Worm (Caenorhabditis elegans) whole organism, mixed stage, embryonic: ENCODE results near the gene znf-598.

Experiments
- M03D4.4 ChIP-seq: sonication (generic microtip); optimal IDR thresholded peaks from 2 replicates; lab custom pipeline; 2017; ENCODE audit warnings: mild to moderate bottlenecking, missing genetic modification characterization, missing compliant biosample characterization
- blmp-1 ChIP-seq: fragments of 150-350 bp; optimal IDR thresholded peaks from 2 replicates; lab custom pipeline; 2014; ENCODE audit warnings: missing biosample characterization, missing genetic modification characterization
- ceh-39 ChIP-seq: fragments of 150-350 bp; optimal IDR thresholded peaks from 2 replicates; lab custom pipeline; 2014; ENCODE audit warnings: missing biosample characterization, missing genetic modification characterization
- ceh-43 ChIP-seq: fragments of 200-800 bp; sonication (Bioruptor generic); optimal IDR thresholded peaks from 2 replicates; lab custom pipeline; 2018; ENCODE audit warnings: mild to moderate bottlenecking, missing genetic modification characterization, moderate library complexity, missing compliant biosample characterization
- ceh-83 ChIP-seq: fragments of 200-800 bp; sonication (Bioruptor generic); optimal IDR thresholded peaks from 2 replicates; lab custom pipeline; 2018; ENCODE audit warnings: mild to moderate bottlenecking, missing genetic modification characterization, missing compliant biosample characterization
- ces-1 ChIP-seq: fragments of 150-350 bp; optimal IDR thresholded peaks from 2 replicates; lab custom pipeline; 2014; ENCODE audit warnings: missing biosample characterization, missing genetic modification reagents, missing genetic modification characterization
- cnd-1 ChIP-seq: fragments of 200-800 bp; sonication (Bioruptor generic); optimal IDR thresholded peaks from 2 replicates; lab custom pipeline; 2018; ENCODE audit warnings: mild to moderate bottlenecking, missing genetic modification characterization, missing compliant biosample characterization
- elt-3 ChIP-seq: fragments of 150-350 bp; optimal IDR thresholded peaks from 2 replicates; lab custom pipeline; 2014; ENCODE audit warnings: missing biosample characterization, missing genetic modification characterization
- ham-2 ChIP-seq: fragments of 200-800 bp; sonication (Bioruptor generic); optimal IDR thresholded peaks from 2 replicates; lab custom pipeline; 2018; ENCODE audit warnings: mild to moderate bottlenecking, missing genetic modification characterization, missing compliant biosample characterization
- hlh-1 ChIP-seq: fragments of 150-350 bp; optimal IDR thresholded peaks from 2 replicates; lab custom pipeline; 2014; ENCODE audit warnings: missing biosample characterization, missing genetic modification reagents, missing genetic modification characterization
- lin-13 ChIP-seq: fragments of 150-350 bp; optimal IDR thresholded peaks from 2 replicates; lab custom pipeline; 2014; ENCODE audit warnings: missing biosample characterization, missing genetic modification characterization
- lsy-2 ChIP-seq: fragments of 150-350 bp; optimal IDR thresholded peaks from 2 replicates; lab custom pipeline; 2014; ENCODE audit warnings: missing biosample characterization, missing genetic modification characterization
- mab-5 ChIP-seq: fragments of 150-350 bp; optimal IDR thresholded peaks from 2 replicates; lab custom pipeline; 2014; ENCODE audit warnings: missing biosample characterization, missing genetic modification characterization
- mep-1 ChIP-seq: fragments of 150-350 bp; optimal IDR thresholded peaks from 2 replicates; lab custom pipeline; 2017; ENCODE audit warnings: missing biosample characterization, missing genetic modification reagents, missing genetic modification characterization, inconsistent platforms
- mls-2 ChIP-seq: sonication (generic microtip); optimal IDR thresholded peaks from 2 replicates; lab custom pipeline; 2016; ENCODE audit warnings: mild to moderate bottlenecking, missing genetic modification characterization, moderate library complexity, missing compliant biosample characterization
- nhr-12 ChIP-seq: fragments of 150-350 bp; optimal IDR thresholded peaks from 2 replicates; lab custom pipeline; 2014; ENCODE audit warnings: missing biosample characterization, missing genetic modification characterization
- nhr-2 ChIP-seq: fragments of 150-350 bp; optimal IDR thresholded peaks from 2 replicates; lab custom pipeline; 2014; ENCODE audit warnings: missing biosample characterization, missing genetic modification characterization
- nhr-237 ChIP-seq: fragments of 150-350 bp; optimal IDR thresholded peaks from 2 replicates; lab custom pipeline; 2014; ENCODE audit warnings: missing biosample characterization, missing genetic modification characterization
- nhr-28 ChIP-seq: fragments of 150-350 bp; optimal IDR thresholded peaks from 2 replicates; lab custom pipeline; 2014; ENCODE audit warnings: missing biosample characterization, missing genetic modification characterization
- pha-4 ChIP-seq: fragments of 150-350 bp; optimal IDR thresholded peaks from 2 replicates; lab custom pipeline; 2018; ENCODE audit warnings: missing biosample characterization, missing genetic modification reagents, missing genetic modification characterization
- sem-2 ChIP-seq: fragments of 200-800 bp; sonication (Bioruptor generic); optimal IDR thresholded peaks from 2 replicates; lab custom pipeline; 2018; ENCODE audit warnings: mild to moderate bottlenecking, missing genetic modification characterization, missing compliant biosample characterization
- sptf-1 ChIP-seq: sonication (generic microtip); optimal IDR thresholded peaks from 2 replicates; lab custom pipeline; 2017; ENCODE audit warnings: mild to moderate bottlenecking, missing genetic modification characterization, moderate library complexity, missing compliant biosample characterization
- tbx-8 ChIP-seq: fragments of 200-800 bp; sonication (Bioruptor generic); optimal IDR thresholded peaks from 2 replicates; lab custom pipeline; 2018; ENCODE audit warnings: mild to moderate bottlenecking, missing genetic modification characterization, moderate library complexity, missing compliant biosample characterization
- unc-120 ChIP-seq: sonication (generic microtip); optimal IDR thresholded peaks from 2 replicates; lab custom pipeline; 2017; ENCODE audit warnings: missing genetic modification characterization, missing compliant biosample characterization; ENCODE audit not compliant: poor library complexity, severe bottlenecking
- unc-62 ChIP-seq: fragments of 150-350 bp; optimal IDR thresholded peaks from 2 replicates; lab custom pipeline; 2014; ENCODE audit warnings: missing biosample characterization, missing genetic modification reagents, missing genetic modification characterization
- zip-8 ChIP-seq: fragments of 150-350 bp; optimal IDR thresholded peaks from 2 replicates; lab custom pipeline; 2014; ENCODE audit warnings: missing biosample characterization, missing genetic modification characterization

znf-598 gene

ce11 chrII:7059274-7059757 is 33.7 kb downstream of the znf-598 start:
- TF ChIP-seq blmp-1 (tag; lab: Kevin White, UChicago) (peak; percentile 50), nhr-12 (no peak), mep-1 (tag; lab: Kevin White, UChicago) (no peak), nhr-28 (tag; lab: Kevin White, UChicago) (no peak), mls-2 (no peak), hlh-1 (tag; lab: Kevin White, UChicago) (peak; percentile 18), unc-62 (GFP tag; lab: Kevin White, UChicago) (peak; percentile 8), lin-13 (tag; lab: Kevin White, UChicago) (no peak), sptf-1 (tag; lab: Kevin White, UChicago) (no peak), sem-2 (GFP tag; lab: Kevin White, UChicago) (no peak)

ce11 chrII:7060202-7060601 is 34.6 kb downstream of the znf-598 start:
- TF ChIP-seq sem-2 (GFP tag; lab: Kevin White, UChicago) (no peak), lin-13 (tag; lab: Kevin White, UChicago) (no peak), lsy-2 (tag; lab: Kevin White, UChicago) (no peak), mep-1 (tag; lab: Kevin White, UChicago) (no peak), unc-120 (tag; lab: Kevin White, UChicago) (no peak), elt-3 (tag; lab: Kevin White, UChicago) (no peak)

- TF ChIP-seq hlh-1 (tag; lab: Kevin White, UChicago) (no peak), blmp-1 (tag; lab: Kevin White, UChicago) (no peak), nhr-28 (tag; lab: Kevin White, UChicago) (no peak), mep-1 (tag; lab: Kevin White, UChicago) (no peak), ham-2 (no peak), tbx-8 (no peak)
Measured at ce11 chrII:7060791-7061190, 35.2 kb downstream of the znf-598 start.

ce11 chrII:7061730-7062129 is 36.1 kb downstream of the znf-598 start, which contains the start of gene acs-6:
Gene acs-6 (plus strand): TSS chrII:7062030.
- no peak for TF ChIP-seq ceh-83 (GFP tag; lab: Kevin White, UChicago)

ce11 chrII:7065391-7065790 is 39.8 kb downstream of the znf-598 start, which contains the start of gene nos-2:
Gene nos-2 (plus strand): TSS chrII:7065618.
- no peak for TF ChIP-seq nhr-2 (tag; lab: Kevin White, UChicago)

ce11 chrII:7069866-7070265 is 44.3 kb downstream of the znf-598 start, which contains the start of gene him-14:
Gene him-14 (minus strand): TSS chrII:7069966.
- no peak for TF ChIP-seq blmp-1 (tag; lab: Kevin White, UChicago)
- TF ChIP-seq ceh-43, result no peak
- no peak for TF ChIP-seq nhr-12
- no peak for TF ChIP-seq lsy-2 (tag; lab: Kevin White, UChicago)
- TF ChIP-seq mab-5 (tag; lab: Kevin White, UChicago), result no peak
- no peak for TF ChIP-seq M03D4.4

- TF ChIP-seq nhr-28 (tag; lab: Kevin White, UChicago) (no peak), mep-1 (tag; lab: Kevin White, UChicago) (no peak)
Measured at ce11 chrII:7070434-7070833, 44.8 kb downstream of the znf-598 start.

- TF ChIP-seq ham-2, result no peak
- TF ChIP-seq, all 35 proteins: peak for 0
Measured at ce11 chrII:7072315-7072589, 46.6 kb downstream of the znf-598 start, which contains the start of gene kars-1. Gene kars-1 (minus strand): TSS chrII:7072415.

ce11 chrII:7072590-7073536 is 47.3 kb downstream of the znf-598 start:
- no peak for TF ChIP-seq ceh-39 (tag; lab: Kevin White, UChicago)
- TF ChIP-seq ces-1, result peak; percentile 95
- peak; percentile 4 for TF ChIP-seq lin-13 (tag; lab: Kevin White, UChicago)
- peak; percentile 68 for TF ChIP-seq sptf-1 (tag; lab: Kevin White, UChicago)
- TF ChIP-seq nhr-237 (tag; lab: Kevin White, UChicago), result peak; percentile 76
- TF ChIP-seq pha-4 (tag; lab: Kevin White, UChicago), result no peak
- peak; percentile 63 for TF ChIP-seq mep-1 (tag; lab: Kevin White, UChicago)
- TF ChIP-seq lsy-2 (tag; lab: Kevin White, UChicago), result peak; percentile 80
- peak; percentile 30 for TF ChIP-seq cnd-1
- TF ChIP-seq zip-8, result no peak
- no peak for TF ChIP-seq blmp-1 (tag; lab: Kevin White, UChicago)
- TF ChIP-seq, all 35 proteins: peak for 7
